Fruit fly (Drosophila melanogaster): ENCODE measurements around the gene obst-F.

Gene obst-F

DNA sequence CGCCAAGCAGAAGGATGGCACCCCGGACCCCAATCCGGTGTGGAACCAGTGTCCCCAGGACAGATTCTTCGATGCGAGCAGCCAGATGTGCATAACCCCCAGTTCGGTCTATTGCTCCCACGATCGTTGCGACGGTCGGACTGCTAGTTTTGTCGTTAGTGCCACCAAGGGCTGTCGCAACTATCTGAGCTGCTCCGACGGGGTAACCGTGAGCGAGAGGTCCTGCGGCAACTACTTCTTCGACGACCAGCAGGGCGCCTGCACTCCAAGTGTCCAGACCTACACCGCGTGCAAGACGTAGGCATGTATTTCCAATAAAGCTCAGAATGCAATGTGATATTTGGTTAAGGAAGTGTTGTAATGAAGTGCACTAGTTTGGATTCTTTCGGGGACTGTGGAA lies 21.2 kb upstream of the obst-F start:
- TF ChIP-seq acj6 (GFP tag; optimal IDR thresholded peaks at IDR 0.05), result no peak
- no peak for TF ChIP-seq CG6276 (GFP tag; optimal IDR thresholded peaks at IDR 0.05)
- TF ChIP-seq eg (GFP tag; IDR thresholded peaks at IDR 0.05), result no peak
- no peak for TF ChIP-seq Lpt (GFP tag; optimal IDR thresholded peaks at IDR 0.05)
- TF ChIP-seq CG11294 (GFP tag; IDR thresholded peaks at IDR 0.05), result no peak
- no peak for TF ChIP-seq CG32006 (GFP tag; optimal IDR thresholded peaks at IDR 0.05)
- TF ChIP-seq Ets21C (GFP tag; optimal IDR thresholded peaks at IDR 0.05), result no peak
- TF ChIP-seq CG1621 (tag; optimal IDR thresholded peaks at IDR 0.05), result no peak
- no peak for TF ChIP-seq cyc (GFP tag; optimal IDR thresholded peaks at IDR 0.05)
- no peak for TF ChIP-seq Sox15 (GFP tag; optimal IDR thresholded peaks at IDR 0.05)

DNA sequence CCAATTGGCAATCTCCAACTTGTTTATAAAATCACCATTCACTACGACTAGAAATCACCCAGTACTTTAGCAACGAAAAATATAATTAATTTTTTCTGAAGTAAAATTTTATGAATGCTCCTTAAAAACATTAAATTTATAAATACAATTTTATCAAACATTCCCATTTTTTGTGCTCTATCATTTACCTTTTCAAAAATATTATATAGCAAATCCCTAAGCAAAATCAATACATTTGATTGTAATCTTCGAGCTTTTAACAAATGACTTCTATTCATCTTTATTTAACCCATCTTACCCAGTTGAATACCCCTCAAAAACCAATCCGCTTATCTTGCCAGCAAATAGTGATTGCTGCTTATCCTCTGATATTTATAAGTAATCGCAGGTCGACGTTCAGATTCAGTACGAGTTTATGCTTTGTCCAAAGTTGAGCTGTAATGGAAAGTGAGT lies 20.0 kb upstream of the obst-F start, which contains the start of gene CG17145:
TSS of gene CG17145 (plus strand) at position 403 of the 453 bp plus-strand sequence.
- TF ChIP-seq CG11902 (GFP tag; optimal IDR thresholded peaks at IDR 0.05), result no peak
- TF ChIP-seq topi (GFP tag; optimal IDR thresholded peaks at IDR 0.05), result no peak
- TF ChIP-seq Eip75B (GFP tag; optimal IDR thresholded peaks at IDR 0.05), result no peak
- TF ChIP-seq Smox (GFP tag; optimal IDR thresholded peaks at IDR 0.05), result no peak
- no peak for TF ChIP-seq fkh (GFP tag; optimal IDR thresholded peaks at IDR 0.05)
- no peak for TF ChIP-seq Blimp-1 (GFP tag; optimal IDR thresholded peaks at IDR 0.05)
- TF ChIP-seq dsx (GFP tag; optimal IDR thresholded peaks at IDR 0.05; ENCODE audit: poor library complexity, severe bottlenecking), result no peak
- no peak for TF ChIP-seq CG11294 (GFP tag; IDR thresholded peaks at IDR 0.05)
- no peak for TF ChIP-seq Sox15 (GFP tag; optimal IDR thresholded peaks at IDR 0.05)

DNA sequence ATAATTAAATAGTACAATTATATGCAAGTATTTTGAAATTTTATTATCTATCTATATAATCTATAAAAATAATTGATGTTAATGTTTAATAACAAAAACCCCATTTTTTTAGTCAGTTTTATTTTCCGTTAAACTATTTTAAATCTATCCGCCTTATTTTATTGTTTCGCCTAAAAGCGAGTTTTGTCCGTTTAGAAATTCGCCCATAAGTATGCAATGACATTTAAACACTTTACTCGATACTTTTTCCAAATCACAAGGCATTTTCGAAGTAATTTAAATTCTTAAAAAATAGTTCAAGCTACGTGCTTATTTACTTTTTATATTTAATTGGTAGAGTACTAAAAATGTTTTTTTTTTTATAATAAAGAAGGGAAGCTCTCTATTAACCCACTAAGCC lies 19.5 kb upstream of the obst-F start:
- TF ChIP-seq CG1621 (tag; optimal IDR thresholded peaks at IDR 0.05) (no peak), dac (GFP tag; optimal IDR thresholded peaks at IDR 0.05) (no peak), esn (GFP tag; optimal IDR thresholded peaks at IDR 0.05) (no peak), Met (GFP tag; optimal IDR thresholded peaks at IDR 0.05) (no peak)

DNA sequence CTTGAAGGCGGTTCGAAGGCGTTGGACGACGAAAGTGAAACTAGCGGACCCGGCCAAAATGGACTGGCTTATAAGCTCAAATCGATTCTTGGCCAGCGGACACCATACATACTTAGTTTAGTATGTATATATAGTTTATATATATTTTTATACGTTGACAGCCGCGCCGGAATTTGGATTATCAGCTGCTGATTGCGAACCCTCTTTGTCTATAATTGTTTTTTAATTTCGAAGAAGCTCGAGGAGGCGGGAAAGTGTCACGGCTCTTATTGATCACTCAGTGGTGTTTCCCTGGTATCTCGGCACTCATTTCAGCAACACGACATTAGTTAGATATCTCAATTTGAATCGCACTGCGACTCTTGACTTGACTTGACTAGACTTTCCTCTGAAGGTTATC lies 18.9 kb upstream of the obst-F start, which contains the start of gene CG6933:
TSS of gene CG6933 (minus strand) at position 47 of the 400 bp plus-strand sequence.
- TF ChIP-seq Smox (GFP tag; optimal IDR thresholded peaks at IDR 0.05) (no peak), lz (GFP tag; optimal IDR thresholded peaks at IDR 0.05) (no peak), CG10669 (GFP tag; optimal IDR thresholded peaks at IDR 0.05) (no peak), fkh (GFP tag; optimal IDR thresholded peaks at IDR 0.05) (no peak), Ets96B (tag; optimal IDR thresholded peaks at IDR 0.05) (no peak), Sox15 (GFP tag; optimal IDR thresholded peaks at IDR 0.05) (no peak), achi (GFP tag; optimal IDR thresholded peaks at IDR 0.05) (no peak), Hr38 (GFP tag; optimal IDR thresholded peaks at IDR 0.05) (no peak), topi (GFP tag; optimal IDR thresholded peaks at IDR 0.05) (no peak), CG11902 (GFP tag; optimal IDR thresholded peaks at IDR 0.05) (no peak), Lpt (GFP tag; optimal IDR thresholded peaks at IDR 0.05) (no peak), pdm3 (GFP tag; optimal IDR thresholded peaks at IDR 0.05) (no peak), vri (GFP tag; optimal IDR thresholded peaks at IDR 0.05) (no peak), CG8119 (GFP tag; IDR thresholded peaks at IDR 0.05) (no peak), CG9139 (GFP tag; optimal IDR thresholded peaks at IDR 0.05) (no peak), CG11294 (GFP tag; IDR thresholded peaks at IDR 0.05) (no peak), dsx (GFP tag; optimal IDR thresholded peaks at IDR 0.05; ENCODE audit: poor library complexity, severe bottlenecking) (no peak), eg (GFP tag; IDR thresholded peaks at IDR 0.05) (no peak), Hr39 (GFP tag; optimal IDR thresholded peaks at IDR 0.05) (no peak), CG1621 (tag; optimal IDR thresholded peaks at IDR 0.05) (no peak)

DNA sequence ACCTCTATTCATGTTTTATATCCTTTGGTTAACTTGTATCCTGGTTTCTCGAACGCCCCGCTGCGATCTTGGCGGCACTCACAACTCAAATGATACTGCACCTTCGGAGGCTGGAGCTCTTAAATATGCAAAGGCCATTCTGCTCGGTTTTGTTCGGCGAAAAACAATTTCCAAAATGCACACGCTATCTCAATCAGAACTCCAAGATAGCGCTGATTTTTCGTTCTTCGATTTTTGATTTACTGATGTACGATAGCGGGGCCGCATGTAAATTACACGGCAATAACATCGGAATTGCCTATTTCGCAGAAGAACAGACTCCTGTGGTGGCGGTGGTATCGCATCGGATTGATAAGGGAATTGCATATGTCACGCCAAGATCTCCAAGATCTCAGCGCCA lies 10.6 kb upstream of the obst-F start, which contains the start of gene CG7017:
TSS of gene CG7017 (minus strand) at position 101 of the 400 bp plus-strand sequence.
- TF ChIP-seq CG32006 (GFP tag; optimal IDR thresholded peaks at IDR 0.05) (no peak), CG15336 (GFP tag; IDR thresholded peaks at IDR 0.05) (no peak), svp (GFP tag) (peak; percentile 18), Smox (GFP tag; optimal IDR thresholded peaks at IDR 0.05) (no peak), Sox15 (GFP tag; optimal IDR thresholded peaks at IDR 0.05) (no peak)
